Worm (Caenorhabditis elegans) whole organism, L3 larva: ENCODE measurements around the gene F41G4.8.

Experiments
- ZK546.5 ChIP-seq: sonication (generic microtip); optimal IDR thresholded peaks from 2 replicates; lab custom pipeline; 2017; ENCODE audit warnings: missing biosample characterization, missing genetic modification characterization
- daf-12 ChIP-seq: fragments of 150-350 bp; optimal IDR thresholded peaks from 2 replicates; lab custom pipeline; 2014; ENCODE audit warnings: missing biosample characterization, missing genetic modification reagents, missing genetic modification characterization
- elt-2 ChIP-seq: sonication (generic microtip); optimal IDR thresholded peaks from 2 replicates; lab custom pipeline; 2016; ENCODE audit warnings: missing genetic modification reagents, mild to moderate bottlenecking, missing genetic modification characterization, missing compliant biosample characterization
- fkh-10 ChIP-seq: sonication (generic microtip); optimal IDR thresholded peaks from 2 replicates; lab custom pipeline; 2017; ENCODE audit warnings: missing biosample characterization, missing genetic modification reagents, missing genetic modification characterization
- mdl-1 ChIP-seq: fragments of 150-350 bp; optimal IDR thresholded peaks from 2 replicates; lab custom pipeline; 2014; ENCODE audit warnings: missing biosample characterization, missing genetic modification characterization
- nfya-1 ChIP-seq: sonication (generic microtip); optimal IDR thresholded peaks from 2 replicates; lab custom pipeline; 2017; ENCODE audit warnings: missing genetic modification characterization, mild to moderate bottlenecking, missing compliant biosample characterization, antibody characterized with exemption, moderate library complexity; ENCODE audit not compliant: insufficient read depth
- nhr-12 ChIP-seq: fragments of 150-350 bp; optimal IDR thresholded peaks from 2 replicates; lab custom pipeline; 2014; ENCODE audit warnings: missing biosample characterization, missing genetic modification characterization
- nhr-25 ChIP-seq: sonication (generic microtip); optimal IDR thresholded peaks from 2 replicates; lab custom pipeline; 2017; ENCODE audit warnings: missing biosample characterization, missing genetic modification characterization
- nhr-76 ChIP-seq: fragments of 150-350 bp; sonication (generic microtip); optimal IDR thresholded peaks from 5 replicates; lab custom pipeline; 2014; ENCODE audit warnings: missing biosample characterization, missing genetic modification characterization
- pqm-1 ChIP-seq: fragments of 150-350 bp; optimal IDR thresholded peaks from 2 replicates; lab custom pipeline; 2017; ENCODE audit warnings: missing biosample characterization, missing genetic modification characterization, inconsistent platforms
- unc-62 ChIP-seq: fragments of 150-350 bp; sonication (generic microtip); optimal IDR thresholded peaks from 4 replicates; lab custom pipeline; 2014; ENCODE audit warnings: missing biosample characterization, missing genetic modification reagents, missing genetic modification characterization
- ztf-11 ChIP-seq: fragments of 150-350 bp; optimal IDR thresholded peaks from 2 replicates; lab custom pipeline; 2014; ENCODE audit warnings: missing biosample characterization, missing genetic modification characterization

- TF ChIP-seq nhr-12 (tag; lab: Kevin White, UChicago) = no peak
- no peak for TF ChIP-seq ztf-11 (tag; lab: Kevin White, UChicago)
- no peak for TF ChIP-seq mdl-1 (tag; lab: Kevin White, UChicago)
- no peak for TF ChIP-seq nfya-1 (tag; lab: Kevin White, UChicago)
- TF ChIP-seq pqm-1 (tag; lab: Kevin White, UChicago) = no peak
- TF ChIP-seq daf-12 (tag; lab: Kevin White, UChicago) = no peak
- no peak for TF ChIP-seq ZK546.5 (tag; lab: Kevin White, UChicago)
- no peak for TF ChIP-seq nhr-25
- TF ChIP-seq unc-62 (GFP tag; lab: Kevin White, UChicago) = no peak
- TF ChIP-seq nhr-76 = no peak
- TF ChIP-seq fkh-10 (GFP tag; lab: Kevin White, UChicago) = no peak
- no peak for TF ChIP-seq elt-2
These were observed 4.1 kb downstream of the F41G4.8 start, which contains the start of gene dyla-1 for ce11 chrX:16840738-16841137.
